Fruit fly (Drosophila melanogaster) whole organism, embryonic: ENCODE measurements around the gene CG13285.
A peak's percentile ranks its signal among the peaks of the same experiment; 100 is the strongest.

Source experiments
- Asciz ChIP-seq: fragments of 200-800 bp; sonication (Bioruptor generic); optimal IDR thresholded peaks from 2 replicates; lab custom pipeline; 2017; ENCODE audit warnings: missing biosample characterization, mild to moderate bottlenecking, missing genetic modification characterization, missing genetic modification reagents
- Blimp-1 ChIP-seq: fragments of 200-800 bp; sonication (Bioruptor generic); optimal IDR thresholded peaks from 3 replicates; lab custom pipeline; 2018; ENCODE audit warnings: missing biosample characterization, missing genetic modification characterization, mild to moderate bottlenecking, moderate library complexity, missing genetic modification reagents
- CG11456 ChIP-seq: fragments of 200-800 bp; sonication (Bioruptor generic); IDR thresholded peaks from 3 replicates; pipeline ENCODE4 v1.3.6; 2022; ENCODE audit warnings: missing biosample characterization, missing genetic modification characterization
- CG12769 ChIP-seq: fragments of 200-800 bp; sonication (Bioruptor generic); optimal IDR thresholded peaks from 2 replicates; lab custom pipeline; 2019; ENCODE audit warnings: missing biosample characterization, mild to moderate bottlenecking, missing genetic modification characterization, moderate library complexity
- CG13894 ChIP-seq: fragments of 200-800 bp; sonication (Bioruptor generic); optimal IDR thresholded peaks from 3 replicates; lab custom pipeline; 2018; ENCODE audit warnings: missing biosample characterization, mild to moderate bottlenecking, missing genetic modification characterization, moderate library complexity
- CG15269 ChIP-seq: fragments of 200-800 bp; sonication (Bioruptor generic); optimal IDR thresholded peaks from 2 replicates; lab custom pipeline; 2018; ENCODE audit warnings: missing biosample characterization, mild to moderate bottlenecking, missing genetic modification characterization, moderate library complexity
- CG15514 ChIP-seq: fragments of 200-800 bp; sonication (Bioruptor generic); optimal IDR thresholded peaks from 3 replicates; lab custom pipeline; 2017; ENCODE audit warnings: missing biosample characterization, missing genetic modification characterization, mild to moderate bottlenecking, moderate library complexity, missing genetic modification reagents
- CG16813 ChIP-seq: fragments of 200-800 bp; sonication (Bioruptor generic); IDR thresholded peaks from 3 replicates; pipeline ENCODE4 v1.3.6; 2022; ENCODE audit warnings: missing biosample characterization, missing genetic modification characterization; ENCODE audit not compliant: partially characterized antibody
- CG17361 ChIP-seq: fragments of 200-800 bp; sonication (Bioruptor generic); IDR thresholded peaks from 3 replicates; pipeline ENCODE4 v1.3.6; 2022; ENCODE audit warnings: missing biosample characterization, missing genetic modification characterization
- CG2889 ChIP-seq: fragments of 200-800 bp; sonication (Bioruptor generic); IDR thresholded peaks from 3 replicates; pipeline ENCODE4 v1.3.6; 2022; ENCODE audit warnings: missing biosample characterization, missing genetic modification characterization
- CG3726 ChIP-seq: fragments of 200-800 bp; sonication (Bioruptor generic); IDR thresholded peaks from 3 replicates; pipeline ENCODE4, ENCODE4 v1.3.6; 2022; ENCODE audit warnings: missing biosample characterization, missing genetic modification characterization
- CG3838 ChIP-seq: fragments of 200-800 bp; sonication (Bioruptor generic); optimal IDR thresholded peaks from 3 replicates; lab custom pipeline; 2016; ENCODE audit warnings: missing biosample characterization, missing genetic modification characterization
- CG4707 ChIP-seq: fragments of 200-800 bp; sonication (Bioruptor generic); optimal IDR thresholded peaks from 2 replicates; lab custom pipeline; 2018; ENCODE audit warnings: missing biosample characterization, mild to moderate bottlenecking, missing genetic modification characterization, moderate library complexity
- CG8765 ChIP-seq: fragments of 200-800 bp; sonication (Bioruptor generic); IDR thresholded peaks from 2 replicates; pipeline ENCODE4 v1.3.6; 2022; ENCODE audit warnings: missing biosample characterization, missing genetic modification characterization
- CG8924 ChIP-seq: fragments of 200-800 bp; optimal IDR thresholded peaks from 3 replicates; lab custom pipeline; 2019; ENCODE audit warnings: missing biosample characterization, mild to moderate bottlenecking, missing genetic modification characterization, moderate library complexity
- CG9609 ChIP-seq: fragments of 200-800 bp; sonication (Bioruptor generic); optimal IDR thresholded peaks from 3 replicates; lab custom pipeline; 2016; ENCODE audit warnings: missing biosample characterization, missing genetic modification characterization
- D ChIP-seq, 2 experiments: fragments of 200-800 bp in 1 of 2; fragments of >200 bp in 1 of 2; sonication (Bioruptor generic) in 1 of 2; optimal IDR thresholded peaks; 2 replicates in 1 of 2; 3 replicates in 1 of 2; lab custom pipeline; 2017; ENCODE audit warnings: mild to moderate bottlenecking in 1 of 2, missing biosample characterization in 1 of 2, missing genetic modification characterization in 1 of 2, missing genetic modification reagents in 1 of 2
- Dbx ChIP-seq: fragments of 200-800 bp; sonication (Bioruptor generic); IDR thresholded peaks from 3 replicates; pipeline ENCODE4 v1.3.6; 2022; ENCODE audit warnings: missing biosample characterization, missing genetic modification characterization
- Ets65A ChIP-seq: fragments of 200-800 bp; sonication (Bioruptor generic); peaks from one replicate; lab custom pipeline; 2016; ENCODE audit warnings: missing biosample characterization, missing genetic modification characterization
- Gug ChIP-seq: fragments of 200-800 bp; sonication (Bioruptor generic); IDR thresholded peaks from 4 replicates; pipeline ENCODE4 v1.3.6; 2022; ENCODE audit warnings: missing biosample characterization, missing genetic modification characterization
- HLH54F ChIP-seq: fragments of 200-800 bp; sonication (Bioruptor generic); optimal IDR thresholded peaks from 3 replicates; lab custom pipeline; 2016; ENCODE audit warnings: missing biosample characterization, missing genetic modification characterization
- Hey ChIP-seq: fragments of 200-800 bp; sonication (Bioruptor generic); optimal IDR thresholded peaks from 3 replicates; lab custom pipeline; 2018; ENCODE audit warnings: missing biosample characterization, mild to moderate bottlenecking, missing genetic modification characterization
- Hr39 ChIP-seq: fragments of >200 bp; optimal IDR thresholded peaks from 2 replicates; lab custom pipeline; 2017
- Med ChIP-seq: fragments of 200-800 bp; sonication (Bioruptor generic); peaks from one replicate; lab custom pipeline; 2016; ENCODE audit warnings: missing biosample characterization, missing genetic modification characterization, mild to moderate bottlenecking, inconsistent platforms, moderate library complexity
- Meics ChIP-seq: fragments of 200-800 bp; sonication (Bioruptor generic); optimal IDR thresholded peaks from 2 replicates; lab custom pipeline; 2017; ENCODE audit warnings: missing biosample characterization, mild to moderate bottlenecking, missing genetic modification characterization
- Pdp1 ChIP-seq, 2 experiments: fragments of 200-800 bp; sonication (Bioruptor generic); optimal IDR thresholded peaks; 3 replicates each; lab custom pipeline; 2016; ENCODE audit warnings: missing biosample characterization in 2 of 2, missing genetic modification characterization in 2 of 2, mild to moderate bottlenecking in 1 of 2, moderate library complexity in 1 of 2
- abd-A ChIP-seq: fragments of 200-800 bp; sonication (Bioruptor generic); optimal IDR thresholded peaks from 3 replicates; lab custom pipeline; 2019; ENCODE audit warnings: missing biosample characterization, mild to moderate bottlenecking, missing genetic modification characterization, moderate library complexity
- chinmo ChIP-seq: fragments of 200-800 bp; sonication (Bioruptor generic); IDR thresholded peaks from 4 replicates; pipeline ENCODE4 v1.3.6; 2022; ENCODE audit warnings: missing biosample characterization, missing genetic modification characterization; ENCODE audit not compliant: partially characterized antibody
- dpn ChIP-seq, 2 experiments: fragments of 200-800 bp; sonication (Bioruptor generic); optimal IDR thresholded peaks; 3 replicates each; lab custom pipeline; 2016; ENCODE audit warnings: missing biosample characterization in 2 of 2, missing genetic modification characterization in 2 of 2
- dysf ChIP-seq: fragments of 200-800 bp; sonication (Bioruptor generic); IDR thresholded peaks from 3 replicates; pipeline ENCODE4 v1.3.6; 2022; ENCODE audit warnings: missing biosample characterization, missing genetic modification characterization
- ems ChIP-seq: fragments of 200-800 bp; sonication (Bioruptor generic); optimal IDR thresholded peaks from 3 replicates; lab custom pipeline; 2016; ENCODE audit warnings: missing biosample characterization, missing genetic modification characterization
- eve ChIP-seq, 2 experiments: fragments of >200 bp; optimal IDR thresholded peaks; 2 replicates each; lab custom pipeline; 2017; ENCODE audit warnings: missing biosample characterization in 2 of 2, missing genetic modification characterization in 2 of 2
- grn ChIP-seq: fragments of 200-800 bp; sonication (Bioruptor generic); optimal IDR thresholded peaks from 3 replicates; lab custom pipeline; 2017; ENCODE audit warnings: missing biosample characterization, missing genetic modification characterization
- gt ChIP-seq: fragments of 200-800 bp; sonication (Bioruptor generic); IDR thresholded peaks from 2 replicates; pipeline ENCODE4 v1.3.6; 2022; ENCODE audit warnings: missing biosample characterization, missing genetic modification characterization
- ham ChIP-seq: fragments of 200-800 bp; sonication (Bioruptor generic); IDR thresholded peaks from 2 replicates; pipeline ENCODE4 v1.3.6; 2022; ENCODE audit warnings: missing biosample characterization, missing genetic modification characterization
- ken ChIP-seq: fragments of 200-800 bp; sonication (Bioruptor generic); IDR thresholded peaks from 3 replicates; pipeline ENCODE4 v1.3.6; 2022; ENCODE audit warnings: missing biosample characterization, missing genetic modification characterization
- lbe ChIP-seq: fragments of 200-800 bp; sonication (Bioruptor generic); optimal IDR thresholded peaks from 2 replicates; lab custom pipeline; 2016; ENCODE audit warnings: missing biosample characterization, mild to moderate bottlenecking, missing genetic modification characterization
- maf-S ChIP-seq: fragments of 200-800 bp; sonication (Bioruptor generic); optimal IDR thresholded peaks from 2 replicates; lab custom pipeline; 2016; ENCODE audit warnings: missing biosample characterization, missing genetic modification characterization
- nom ChIP-seq: fragments of 200-800 bp; sonication (Bioruptor generic); optimal IDR thresholded peaks from 2 replicates; lab custom pipeline; 2017; ENCODE audit warnings: missing biosample characterization, missing genetic modification characterization, mild to moderate bottlenecking, moderate library complexity, missing genetic modification reagents
- org-1 ChIP-seq: fragments of 200-800 bp; sonication (Bioruptor generic); optimal IDR thresholded peaks from 2 replicates; lab custom pipeline; 2017; ENCODE audit warnings: missing biosample characterization, missing genetic modification characterization
- sd ChIP-seq: fragments of 200-800 bp; sonication (Bioruptor generic); optimal IDR thresholded peaks from 3 replicates; lab custom pipeline; 2018; ENCODE audit warnings: missing biosample characterization, mild to moderate bottlenecking, missing genetic modification characterization, moderate library complexity
- sens ChIP-seq: fragments of 200-800 bp; sonication (Bioruptor generic); peaks from one replicate; lab custom pipeline; 2016; ENCODE audit warnings: missing biosample characterization, missing genetic modification characterization
- sob ChIP-seq: fragments of 200-800 bp; sonication (Bioruptor generic); IDR thresholded peaks from 2 replicates; pipeline ENCODE4 v1.3.6; 2022; ENCODE audit warnings: missing biosample characterization, missing genetic modification characterization

The CG13285 gene

dm6 chr3L:5551087-5551486 is 15.5 kb upstream of the CG13285 start, which contains the start of gene frm (continued):
- TF ChIP-seq Gug (GFP tag; lab: Robert Waterston, UW) (no peak), maf-S (GFP tag; lab: Kevin White, UChicago) (no peak), sd (tag; lab: Kevin White, UChicago) (peak; percentile 76), CG9609 (GFP tag; lab: Kevin White, UChicago) (no peak), CG3838 (GFP tag; lab: Kevin White, UChicago) (no peak), CG4707 (GFP tag; lab: Kevin White, UChicago) (no peak), org-1 (GFP tag; lab: Kevin White, UChicago) (no peak), dpn (GFP tag; optimal IDR thresholded peaks at IDR 0.05; lab: Kevin White, UChicago) (no peak), nom (GFP tag; lab: Kevin White, UChicago) (peak; percentile 92), Hey (no peak), CG8765 (GFP tag; lab: Robert Waterston, UW) (no peak)
- TF ChIP-seq, all 482 proteins: peak for 11

- no peak for TF ChIP-seq Asciz
- peak; percentile 91 for TF ChIP-seq CG13894 (tag; lab: Kevin White, UChicago)
- TF ChIP-seq gt = no peak
- no peak for TF ChIP-seq ham (GFP tag; lab: Robert Waterston, UW)
- TF ChIP-seq CG8924 (tag; lab: Kevin White, UChicago) = no peak
- no peak for TF ChIP-seq sob (GFP tag; lab: Robert Waterston, UW)
- peak; percentile 93 for TF ChIP-seq Blimp-1 (GFP tag; lab: Kevin White, UChicago)
- TF ChIP-seq Med (GFP tag; lab: Kevin White, UChicago) = peak; percentile 30
- peak in 1 of 2 experiments; percentile 67 for TF ChIP-seq Pdp1 (GFP tag; optimal IDR thresholded peaks at IDR 0.05; lab: Kevin White, UChicago)
- peak; percentile 31 for TF ChIP-seq CG15269
- peak; percentile 50 for TF ChIP-seq abd-A (tag; lab: Kevin White, UChicago)
- TF ChIP-seq Ets65A = peak; percentile 47
- TF ChIP-seq chinmo (GFP tag; lab: Robert Waterston, UW) = 0 out of 4 replicates have a peak, but pooled peaks have one; percentile 22
- TF ChIP-seq grn (GFP tag; lab: Kevin White, UChicago) = peak; percentile 68
- peak; percentile 34 for TF ChIP-seq CG12769
Measured at dm6 chr3L:5548524-5549084, 13.0 kb upstream of the CG13285 start.

- no peak for TF ChIP-seq CG16813 (GFP tag; lab: Robert Waterston, UW)
- TF ChIP-seq Dbx (GFP tag; lab: Robert Waterston, UW) = 0 out of 3 replicates have a peak, but pooled peaks have one; percentile 32
- TF ChIP-seq HLH54F (GFP tag; lab: Kevin White, UChicago) = no peak
- peak; percentile 16 for TF ChIP-seq sens
- TF ChIP-seq Hr39 (lab: Kevin White, UChicago) = peak; percentile 16
Measured at dm6 chr3L:5542772-5543371, 7.3 kb upstream of the CG13285 start.

- no peak for TF ChIP-seq sob (GFP tag; lab: Robert Waterston, UW)
- TF ChIP-seq eve (GFP tag; optimal IDR thresholded peaks at IDR 0.05; lab: Kevin White, UChicago) = no peak
- peak; percentile 8; the same call in 1 of the 3 replicates for TF ChIP-seq CG11456
- TF ChIP-seq Hr39 (lab: Kevin White, UChicago) = peak; percentile 91
- TF ChIP-seq CG17361 (GFP tag; lab: Robert Waterston, UW) = no peak
- no peak for TF ChIP-seq lbe (GFP tag; lab: Kevin White, UChicago)
- no peak for TF ChIP-seq D (optimal IDR thresholded peaks at IDR 0.05; lab: Kevin White, UChicago)
- TF ChIP-seq D (GFP tag; optimal IDR thresholded peaks at IDR 0.05; lab: Kevin White, UChicago) = no peak
- 0 out of 3 replicates have a peak, but pooled peaks have one; percentile 32 for TF ChIP-seq CG3726 (GFP tag; lab: Robert Waterston, UW)
- TF ChIP-seq ems = no peak
- no peak for TF ChIP-seq CG15514 (GFP tag; lab: Kevin White, UChicago)
- no peak for TF ChIP-seq CG2889 (GFP tag; lab: Robert Waterston, UW)
- TF ChIP-seq Meics (GFP tag; lab: Kevin White, UChicago) = no peak
- 0 out of 3 replicates have a peak, but pooled peaks have one; percentile 25 for TF ChIP-seq dysf (GFP tag; lab: Robert Waterston, UW)
- TF ChIP-seq Ets65A = peak; percentile 1
- TF ChIP-seq ham (GFP tag; lab: Robert Waterston, UW) = no peak
- 0 out of 3 replicates have a peak, but pooled peaks have one; percentile 7 for TF ChIP-seq ken (GFP tag; lab: Robert Waterston, UW)
Measured at dm6 chr3L:5540637-5541241, 5.2 kb upstream of the CG13285 start.
